Worm (Caenorhabditis elegans) whole organism, L2 larva: ENCODE data around the gene sru-24.

ENCODE experiments used
- R02D3.7 ChIP-seq: fragments of 150-350 bp; optimal IDR thresholded peaks from 2 replicates; lab custom pipeline; 2014; ENCODE audit warnings: missing biosample characterization, missing genetic modification characterization
- Y55F3AM.14 ChIP-seq: fragments of 200-800 bp; sonication (Bioruptor generic); optimal IDR thresholded peaks from 2 replicates; lab custom pipeline; 2018; ENCODE audit warnings: mild to moderate bottlenecking, missing genetic modification characterization, missing compliant biosample characterization
- ZK546.5 ChIP-seq: sonication (generic microtip); optimal IDR thresholded peaks from 2 replicates; lab custom pipeline; 2017; ENCODE audit warnings: missing biosample characterization, missing genetic modification characterization
- alr-1 ChIP-seq: fragments of 150-350 bp; optimal IDR thresholded peaks from 2 replicates; lab custom pipeline; 2014; ENCODE audit warnings: missing biosample characterization, missing genetic modification characterization
- aly-2 ChIP-seq: fragments of 150-350 bp; optimal IDR thresholded peaks from 2 replicates; lab custom pipeline; 2014; ENCODE audit warnings: missing biosample characterization, missing genetic modification characterization
- ceh-16 ChIP-seq: fragments of 150-350 bp; optimal IDR thresholded peaks from 2 replicates; lab custom pipeline; 2014; ENCODE audit warnings: missing biosample characterization, missing genetic modification characterization
- ceh-82 ChIP-seq: fragments of 150-350 bp; optimal IDR thresholded peaks from 2 replicates; lab custom pipeline; 2014; ENCODE audit warnings: missing biosample characterization, missing genetic modification characterization
- egl-27 ChIP-seq: sonication (generic microtip); optimal IDR thresholded peaks from 3 replicates; lab custom pipeline; 2017; ENCODE audit warnings: missing biosample characterization, missing genetic modification reagents, missing genetic modification characterization
- elt-1 ChIP-seq: fragments of 150-350 bp; optimal IDR thresholded peaks from 2 replicates; lab custom pipeline; 2014; ENCODE audit warnings: missing biosample characterization, missing genetic modification characterization
- elt-3 ChIP-seq: sonication (generic microtip); optimal IDR thresholded peaks from 2 replicates; lab custom pipeline; 2017; ENCODE audit warnings: missing biosample characterization, missing genetic modification characterization
- gmeb-1 ChIP-seq: fragments of 150-350 bp; optimal IDR thresholded peaks from 2 replicates; lab custom pipeline; 2014; ENCODE audit warnings: missing biosample characterization, missing genetic modification characterization
- lin-11 ChIP-seq: fragments of 150-350 bp; sonication (generic microtip); optimal IDR thresholded peaks from 2 replicates; lab custom pipeline; 2014; ENCODE audit warnings: missing biosample characterization, missing genetic modification characterization, inconsistent platforms, mixed read lengths
- lin-39 ChIP-seq: fragments of 150-350 bp; optimal IDR thresholded peaks from 2 replicates; lab custom pipeline; 2014; ENCODE audit warnings: missing biosample characterization, missing genetic modification reagents, missing genetic modification characterization
- lsy-2 ChIP-seq, 2 experiments: fragments of 150-350 bp in 1 of 2; sonication (generic microtip) in 1 of 2; optimal IDR thresholded peaks; 2 replicates each; lab custom pipeline; 2014 to 2017; ENCODE audit warnings: missing biosample characterization in 2 of 2, missing genetic modification characterization in 2 of 2
- mab-5 ChIP-seq: fragments of 150-350 bp; optimal IDR thresholded peaks from 2 replicates; lab custom pipeline; 2014; ENCODE audit warnings: missing biosample characterization, missing genetic modification characterization
- mbf-1 ChIP-seq: sonication (generic microtip); optimal IDR thresholded peaks from 2 replicates; lab custom pipeline; 2017; ENCODE audit warnings: missing biosample characterization, missing genetic modification characterization
- nhr-10 ChIP-seq: sonication (generic microtip); optimal IDR thresholded peaks from 2 replicates; lab custom pipeline; 2017; ENCODE audit warnings: missing biosample characterization, missing genetic modification characterization
- nhr-11 ChIP-seq: fragments of 150-350 bp; optimal IDR thresholded peaks from 2 replicates; lab custom pipeline; 2014; ENCODE audit warnings: missing biosample characterization, missing genetic modification characterization
- nhr-12 ChIP-seq: fragments of 150-350 bp; optimal IDR thresholded peaks from 2 replicates; lab custom pipeline; 2014; ENCODE audit warnings: missing biosample characterization, missing genetic modification characterization
- nhr-129 ChIP-seq: fragments of 150-350 bp; optimal IDR thresholded peaks from 2 replicates; lab custom pipeline; 2014; ENCODE audit warnings: missing biosample characterization, missing genetic modification characterization
- nhr-21 ChIP-seq: fragments of 150-350 bp; optimal IDR thresholded peaks from 2 replicates; lab custom pipeline; 2014; ENCODE audit warnings: missing biosample characterization, missing genetic modification characterization
- nhr-23 ChIP-seq: fragments of 150-350 bp; optimal IDR thresholded peaks from 2 replicates; lab custom pipeline; 2014; ENCODE audit warnings: missing biosample characterization, missing genetic modification reagents, missing genetic modification characterization
- nhr-237 ChIP-seq: fragments of 150-350 bp; optimal IDR thresholded peaks from 2 replicates; lab custom pipeline; 2014; ENCODE audit warnings: missing biosample characterization, missing genetic modification characterization
- nhr-25 ChIP-seq: fragments of 150-350 bp; sonication (generic microtip); optimal IDR thresholded peaks from 3 replicates; lab custom pipeline; 2014; ENCODE audit warnings: missing biosample characterization, missing genetic modification characterization
- peb-1 ChIP-seq: fragments of 150-350 bp; optimal IDR thresholded peaks from 2 replicates; lab custom pipeline; 2014; ENCODE audit warnings: missing biosample characterization, missing genetic modification characterization
- sem-4 ChIP-seq: fragments of 150-350 bp; optimal IDR thresholded peaks from 2 replicates; lab custom pipeline; 2014; ENCODE audit warnings: missing biosample characterization, missing genetic modification reagents, missing genetic modification characterization
- skn-1 ChIP-seq: sonication (generic microtip); optimal IDR thresholded peaks from 2 replicates; lab custom pipeline; 2017; ENCODE audit warnings: missing biosample characterization, missing genetic modification characterization
- sma-3 ChIP-seq: sonication (generic microtip); optimal IDR thresholded peaks from 2 replicates; lab custom pipeline; 2016; ENCODE audit warnings: missing genetic modification reagents, missing genetic modification characterization, missing compliant biosample characterization
- sma-9 ChIP-seq, 2 experiments: fragments of 150-350 bp in 1 of 2; sonication (generic microtip) in 1 of 2; optimal IDR thresholded peaks; 2 replicates each; lab custom pipeline; 2014 to 2016; ENCODE audit warnings: missing genetic modification characterization in 2 of 2, mild to moderate bottlenecking in 1 of 2, missing biosample characterization in 1 of 2, missing compliant biosample characterization in 1 of 2, missing genetic modification reagents in 1 of 2, moderate library complexity in 1 of 2
- snpc-4 ChIP-seq: fragments of 150-350 bp; optimal IDR thresholded peaks from 2 replicates; lab custom pipeline; 2014; ENCODE audit warnings: missing biosample characterization, missing genetic modification characterization
- unc-39 ChIP-seq: fragments of 150-350 bp; optimal IDR thresholded peaks from 2 replicates; lab custom pipeline; 2014; ENCODE audit warnings: missing biosample characterization, missing genetic modification characterization
- unc-62 ChIP-seq: fragments of 150-350 bp; optimal IDR thresholded peaks from 2 replicates; lab custom pipeline; 2014; ENCODE audit warnings: missing biosample characterization, missing genetic modification reagents, missing genetic modification characterization
- zag-1 ChIP-seq: fragments of 150-350 bp; optimal IDR thresholded peaks from 2 replicates; lab custom pipeline; 2014; ENCODE audit warnings: missing biosample characterization, missing genetic modification characterization
- ztf-1 ChIP-seq: fragments of 200-800 bp; sonication (Bioruptor generic); conservative IDR thresholded peaks from 2 replicates; pipeline ENCODE4 v1.3.6; 2022; ENCODE audit warnings: missing genetic modification characterization, missing compliant biosample characterization

The sru-24 gene

DNA sequence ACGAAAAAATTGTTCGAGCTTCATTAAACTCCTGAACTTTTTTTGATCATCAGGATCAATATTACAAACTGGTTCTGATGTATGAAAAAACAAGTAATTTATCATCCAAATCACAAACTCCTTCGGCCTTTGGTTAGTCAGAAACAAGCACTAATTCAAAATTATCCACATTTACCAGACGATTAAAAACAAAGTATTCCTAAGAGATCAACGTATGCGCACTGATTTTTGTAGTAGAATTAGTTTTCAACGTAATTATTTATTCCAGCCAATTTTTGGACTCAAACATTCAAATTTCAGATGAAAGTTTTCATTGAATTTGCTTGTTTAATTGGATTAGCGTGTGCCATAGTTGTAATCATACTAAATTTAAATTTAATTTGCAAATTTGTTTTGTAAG lies 35.7 kb upstream of the sru-24 start, which contains the start of gene srbc-38:
Gene srbc-38, plus strand, starts transcription at position 301 of the 400 bp plus-strand sequence.
- TF ChIP-seq elt-3 (no peak), sma-9 (GFP tag; optimal IDR thresholded peaks at IDR 0.05; lab: Kevin White, UChicago) (no peak), sma-9 (tag; optimal IDR thresholded peaks at IDR 0.05; lab: Kevin White, UChicago) (no peak), nhr-23 (no peak), lsy-2 (tag; optimal IDR thresholded peaks at IDR 0.05; lab: Kevin White, UChicago) (no peak), unc-39 (no peak), nhr-10 (tag; lab: Kevin White, UChicago) (no peak)
- TF ChIP-seq, all 48 proteins: peak for 0

DNA sequence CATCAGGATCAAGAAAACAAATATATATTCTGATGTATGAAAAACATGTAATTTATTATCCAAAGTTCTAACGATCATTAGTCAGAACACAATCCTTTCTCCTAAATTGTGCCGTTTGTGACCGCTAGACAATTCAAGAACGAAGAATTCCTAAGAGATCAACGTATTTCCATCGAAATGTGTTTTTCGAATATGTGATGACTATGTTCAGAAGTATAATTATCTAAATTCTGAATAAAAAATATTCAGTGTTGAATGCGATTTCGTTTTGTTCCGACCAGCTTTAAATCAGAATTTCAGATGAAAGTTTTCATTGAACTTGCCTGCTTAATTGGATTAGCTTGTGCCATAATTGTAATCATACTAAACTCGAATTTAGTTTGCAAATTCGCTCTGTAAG lies 31.0 kb upstream of the sru-24 start, which contains the start of gene srbc-37:
Gene srbc-37, plus strand, starts transcription at position 301 of the 400 bp plus-strand sequence.
- TF ChIP-seq nhr-21 (tag; lab: Kevin White, UChicago) = no peak
- TF ChIP-seq alr-1 (tag; lab: Kevin White, UChicago) = no peak
- no peak for TF ChIP-seq elt-1
- TF ChIP-seq ceh-16 (tag; lab: Kevin White, UChicago) = no peak
- TF ChIP-seq ceh-82 (tag; lab: Kevin White, UChicago) = no peak
- TF ChIP-seq peb-1 (tag; lab: Kevin White, UChicago) = no peak
- no peak for TF ChIP-seq aly-2 (tag; lab: Kevin White, UChicago)
- no peak for TF ChIP-seq sem-4
- no peak for TF ChIP-seq nhr-12 (tag; lab: Kevin White, UChicago)

DNA sequence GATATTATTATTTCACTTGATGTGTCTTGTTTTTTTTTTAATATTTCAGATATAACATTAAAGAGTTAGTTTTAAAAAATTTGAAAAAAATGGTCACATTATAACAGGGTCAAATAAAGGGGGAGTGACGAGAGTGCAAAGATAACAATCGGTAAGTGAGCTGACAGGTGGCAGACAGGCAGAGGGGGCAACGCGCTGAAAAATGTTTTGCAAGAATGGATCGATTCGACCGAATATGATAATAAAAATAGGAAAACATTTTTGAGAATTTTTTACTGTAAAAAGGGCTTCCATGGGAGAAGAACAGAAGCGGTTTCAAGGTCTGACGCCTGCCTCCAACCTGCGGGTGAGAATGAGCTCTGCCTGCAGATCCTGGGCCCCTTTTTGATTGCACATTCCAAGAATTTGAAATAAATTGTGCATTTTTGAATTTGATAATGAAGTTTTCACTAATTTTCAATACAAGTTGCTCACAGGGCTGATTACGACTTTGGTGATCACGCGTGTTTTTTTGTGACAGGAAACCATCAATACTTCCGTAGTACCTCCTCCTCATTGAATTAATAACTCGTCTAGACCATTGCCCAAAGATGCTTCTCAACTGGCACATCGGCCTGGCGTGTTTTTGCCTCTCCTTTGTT lies 28.4 kb upstream of the sru-24 start, which contains the start of the genes ugt-29 and srx-5:
Gene ugt-29, minus strand, starts transcription at position 101 of the 641 bp plus-strand sequence.
Gene srx-5, plus strand, starts transcription at position 591 of the 641 bp plus-strand sequence.
- TF ChIP-seq ztf-1 (GFP tag; lab: Robert Waterston, UW) (no peak), nhr-12 (tag; lab: Kevin White, UChicago) (no peak), nhr-11 (tag; lab: Kevin White, UChicago) (no peak), mab-5 (no peak), unc-62 (GFP tag; lab: Kevin White, UChicago) (no peak), sma-3 (GFP tag; lab: Kevin White, UChicago) (no peak), ZK546.5 (tag; lab: Kevin White, UChicago) (no peak), skn-1 (tag; lab: Kevin White, UChicago) (no peak), egl-27 (tag; lab: Kevin White, UChicago) (no peak), nhr-237 (tag; lab: Kevin White, UChicago) (no peak), zag-1 (tag; lab: Kevin White, UChicago) (no peak), nhr-10 (tag; lab: Kevin White, UChicago) (no peak), lin-11 (no peak), nhr-25 (tag; lab: Kevin White, UChicago) (no peak), mbf-1 (tag; lab: Kevin White, UChicago) (no peak), elt-3 (no peak)

DNA sequence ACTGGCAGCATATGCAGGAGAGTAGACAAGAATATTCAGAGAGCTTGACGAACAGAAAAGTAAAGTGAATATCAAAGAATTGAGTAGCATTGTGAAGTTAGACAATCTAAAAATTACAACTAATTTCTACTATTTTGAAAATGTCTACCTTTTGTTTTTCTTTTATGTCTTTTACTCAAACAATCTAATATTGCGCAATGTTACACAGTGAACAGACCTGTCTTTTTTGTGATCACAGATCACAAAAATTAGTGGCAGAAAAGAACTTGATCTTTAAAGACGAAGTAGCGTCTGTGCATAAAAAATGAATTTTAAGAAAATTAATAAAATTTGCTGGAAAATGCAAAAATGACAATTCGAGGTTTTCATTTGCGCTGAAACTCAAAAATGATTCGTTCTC lies 27.8 kb upstream of the sru-24 start:
- TF ChIP-seq sem-4 = no peak

DNA sequence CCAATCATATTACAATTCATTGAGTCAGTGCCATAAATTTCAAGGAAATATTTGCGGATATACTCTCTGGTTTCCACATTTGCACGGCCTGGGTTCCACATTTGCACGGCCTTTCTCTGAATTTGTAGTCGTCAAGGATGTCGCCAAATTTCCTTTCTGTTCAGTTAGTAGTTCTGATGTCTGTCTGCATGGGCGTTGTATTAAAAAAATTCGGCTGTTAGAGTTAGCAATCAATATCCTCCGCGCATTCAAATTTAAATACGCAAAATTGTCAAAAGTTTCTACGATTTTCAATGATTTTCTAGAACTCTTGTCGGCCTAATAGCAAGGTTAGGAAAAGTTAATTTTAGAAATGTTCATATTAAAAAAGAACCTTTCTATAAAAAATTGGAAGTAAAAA lies 24.7 kb upstream of the sru-24 start, which contains the start of gene srj-52:
Gene srj-52, minus strand, starts transcription at position 101 of the 400 bp plus-strand sequence.
- no peak for TF ChIP-seq gmeb-1
- no peak for TF ChIP-seq snpc-4
- TF ChIP-seq lin-39 = no peak
- TF ChIP-seq unc-39 = no peak
- no peak for TF ChIP-seq elt-1
- TF ChIP-seq Y55F3AM.14 (GFP tag; lab: Kevin White, UChicago) = no peak
- TF ChIP-seq zag-1 (tag; lab: Kevin White, UChicago) = no peak
- no peak for TF ChIP-seq nhr-129 (tag; lab: Kevin White, UChicago)
- TF ChIP-seq R02D3.7 (tag; lab: Kevin White, UChicago) = no peak
